Worm (Caenorhabditis elegans) whole organism, dauer: ENCODE measurements around the gene egl-6.

ENCODE experiments used
- unc-62 ChIP-seq: sonication (generic microtip); optimal IDR thresholded peaks from 2 replicates; lab custom pipeline; 2017; ENCODE audit warnings: missing biosample characterization, missing genetic modification reagents, missing genetic modification characterization

egl-6 gene

ce11 chrX:5944488-5944887 lies 13.6 kb downstream of the egl-6 start, which contains the start of gene acs-17:
Gene acs-17, minus strand, starts transcription at chrX:5944510.
- TF ChIP-seq unc-62 (GFP tag; lab: Kevin White, UChicago) = no peak

ce11 chrX:5948769-5949168 lies 17.8 kb downstream of the egl-6 start, which contains the start of gene mig-23:
Gene mig-23, minus strand, starts transcription at chrX:5948869.
- no peak for TF ChIP-seq unc-62 (GFP tag; lab: Kevin White, UChicago)

- TF ChIP-seq unc-62 (GFP tag; lab: Kevin White, UChicago) = no peak
These were observed 22.3 kb downstream of the egl-6 start, which contains the start of the genes R07E4.5 and R07E4.3 for ce11 chrX:5953174-5953573. Gene R07E4.5, minus strand, starts transcription at chrX:5953174. Gene R07E4.3, plus strand, starts transcription at chrX:5953458.

- no peak for TF ChIP-seq unc-62 (GFP tag; lab: Kevin White, UChicago)
These were observed 25.2 kb downstream of the egl-6 start for ce11 chrX:5956130-5956529.

ce11 chrX:5958815-5959214 lies 27.9 kb downstream of the egl-6 start, which contains the start of gene R07E4.1:
Gene R07E4.1, plus strand, starts transcription at chrX:5959115.
- no peak for TF ChIP-seq unc-62 (GFP tag; lab: Kevin White, UChicago)

ce11 chrX:5960872-5961271 lies 29.9 kb downstream of the egl-6 start:
- TF ChIP-seq unc-62 (GFP tag; lab: Kevin White, UChicago) = no peak

ce11 chrX:5962560-5962959 lies 31.6 kb downstream of the egl-6 start:
- TF ChIP-seq unc-62 (GFP tag; lab: Kevin White, UChicago) = no peak

ce11 chrX:5972212-5972611 lies 41.3 kb downstream of the egl-6 start:
- TF ChIP-seq unc-62 (GFP tag; lab: Kevin White, UChicago) = no peak

- TF ChIP-seq unc-62 (GFP tag; lab: Kevin White, UChicago) = no peak
These were observed 44.3 kb downstream of the egl-6 start for ce11 chrX:5975228-5975627.

ce11 chrX:5975726-5976125 lies 44.8 kb downstream of the egl-6 start:
- no peak for TF ChIP-seq unc-62 (GFP tag; lab: Kevin White, UChicago)

- no peak for TF ChIP-seq unc-62 (GFP tag; lab: Kevin White, UChicago)
These were observed 45.5 kb downstream of the egl-6 start for ce11 chrX:5976206-5976960.

ce11 chrX:5977754-5978153 lies 46.8 kb downstream of the egl-6 start, which contains the start of gene kin-2:
Gene kin-2, minus strand, starts transcription at chrX:5977854.
- TF ChIP-seq unc-62 (GFP tag; lab: Kevin White, UChicago) = no peak

- no peak for TF ChIP-seq unc-62 (GFP tag; lab: Kevin White, UChicago)
These were observed 50.8 kb downstream of the egl-6 start for ce11 chrX:5981698-5982097.

- TF ChIP-seq unc-62 (GFP tag; lab: Kevin White, UChicago) = no peak
These were observed 51.9 kb downstream of the egl-6 start for ce11 chrX:5982799-5983198.

- no peak for TF ChIP-seq unc-62 (GFP tag; lab: Kevin White, UChicago)
These were observed 52.3 kb downstream of the egl-6 start for ce11 chrX:5983267-5983666.
